Worm (Caenorhabditis elegans): Measurements from ENCODE around the gene F44D12.8.

The F44D12.8 gene

ce11 chrIV:10036966-10037365 lies 13.9 kb downstream of the F44D12.8 start, which contains the start of gene F44D12.10:
TSS of gene F44D12.10 (minus strand) at chrIV:10037066.
- TF ChIP-seq fos-1 (tag; optimal IDR thresholded peaks at IDR 0.05), result no peak
- TF ChIP-seq nhr-6 (tag; optimal IDR thresholded peaks at IDR 0.05), result no peak
- TF ChIP-seq dmd-4 (tag; optimal IDR thresholded peaks at IDR 0.05), result no peak
- TF ChIP-seq zag-1 (tag; optimal IDR thresholded peaks at IDR 0.05), result no peak
- no peak for TF ChIP-seq mdl-1 (tag; optimal IDR thresholded peaks at IDR 0.05)

- no peak for TF ChIP-seq gmeb-1 (tag; optimal IDR thresholded peaks at IDR 0.05)
- no peak for TF ChIP-seq nhr-25 (tag; optimal IDR thresholded peaks at IDR 0.05)
- no peak for TF ChIP-seq snpc-4 (tag; optimal IDR thresholded peaks at IDR 0.05)
- no peak for TF ChIP-seq sma-3 (GFP tag; optimal IDR thresholded peaks at IDR 0.05)
- TF ChIP-seq nhr-10 (tag; optimal IDR thresholded peaks at IDR 0.05), result no peak
- TF ChIP-seq mbf-1 (tag; optimal IDR thresholded peaks at IDR 0.05), result no peak
- no peak for TF ChIP-seq fos-1 (tag; optimal IDR thresholded peaks at IDR 0.05)
- TF ChIP-seq ztf-1 (GFP tag; conservative IDR thresholded peaks at IDR 0.05), result no peak
- TF ChIP-seq nhr-6 (tag; optimal IDR thresholded peaks at IDR 0.05), result no peak
- no peak for TF ChIP-seq mab-5 (tag; optimal IDR thresholded peaks at IDR 0.05)
- no peak for TF ChIP-seq mdl-1 (tag; optimal IDR thresholded peaks at IDR 0.05)
- no peak for TF ChIP-seq skn-1 (tag; optimal IDR thresholded peaks at IDR 0.05)
- no peak for TF ChIP-seq nhr-12 (tag; optimal IDR thresholded peaks at IDR 0.05)
- no peak for TF ChIP-seq zag-1 (tag; optimal IDR thresholded peaks at IDR 0.05)
Observed at ce11 chrIV:10040803-10041202, 17.7 kb downstream of the F44D12.8 start, which contains the start of gene dhs-31. TSS of gene dhs-31 (minus strand) at chrIV:10040903.

ce11 chrIV:10042881-10043280 lies 19.8 kb downstream of the F44D12.8 start, which contains the start of gene frk-1:
TSS of gene frk-1 (plus strand) at chrIV:10043181.
- TF ChIP-seq nhr-25 (tag; optimal IDR thresholded peaks at IDR 0.05) (no peak), peb-1 (tag; optimal IDR thresholded peaks at IDR 0.05) (no peak)

DNA sequence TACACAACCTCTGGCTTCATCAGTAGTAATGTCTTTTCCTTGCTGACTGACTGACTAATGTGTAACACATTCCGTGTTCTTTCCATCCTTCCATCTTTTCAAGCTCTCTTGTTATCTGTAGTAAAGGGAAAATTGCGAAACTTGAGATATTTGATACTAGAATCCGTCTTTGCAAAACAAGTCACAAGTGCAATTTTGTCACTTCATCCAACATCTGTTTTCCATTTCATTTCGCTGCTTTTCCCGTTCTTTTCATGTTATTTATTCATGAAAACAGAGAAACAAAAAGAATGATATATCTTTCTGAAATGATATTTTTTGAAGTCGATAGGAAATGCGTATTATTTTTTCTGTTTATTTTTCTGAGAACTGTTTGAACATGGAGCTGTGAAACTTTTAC lies 22.9 kb downstream of the F44D12.8 start:
- TF ChIP-seq sma-9 (GFP tag; optimal IDR thresholded peaks at IDR 0.05), result no peak
- no peak for TF ChIP-seq sma-9 (tag; optimal IDR thresholded peaks at IDR 0.05)
- peak; percentile 54 for TF ChIP-seq unc-55 (GFP tag; optimal IDR thresholded peaks at IDR 0.05)
- TF ChIP-seq egl-27 (tag; optimal IDR thresholded peaks at IDR 0.05), result no peak
- no peak for TF ChIP-seq ztf-1 (GFP tag; conservative IDR thresholded peaks at IDR 0.05)
- peak; percentile 10 for TF ChIP-seq nhr-129 (tag; optimal IDR thresholded peaks at IDR 0.05)

DNA sequence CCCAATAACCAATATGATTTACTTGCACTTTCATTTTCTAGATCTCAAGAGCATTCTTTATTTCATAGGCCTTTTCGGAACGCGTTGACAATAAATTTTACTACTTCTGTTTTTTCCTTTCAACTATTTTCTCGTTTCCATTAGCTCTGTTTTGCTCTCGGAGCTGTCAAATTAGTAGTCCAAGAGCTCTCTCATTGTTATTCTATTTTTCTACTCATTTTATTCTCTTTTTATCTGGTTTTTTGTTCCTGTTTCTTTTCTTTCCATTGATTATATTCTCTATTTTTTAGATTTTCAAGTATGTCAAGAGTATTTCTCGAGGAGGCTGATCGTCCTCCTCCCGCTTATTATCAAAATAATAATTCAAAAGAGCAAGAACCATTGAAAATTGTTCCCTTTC lies 24.0 kb downstream of the F44D12.8 start, which contains the start of gene T04B2.3:
T04B2.3 (plus strand) TSS at position 301 of the 400 bp plus-strand sequence.
- TF ChIP-seq egl-27 (tag; optimal IDR thresholded peaks at IDR 0.05) (no peak), nhr-6 (tag; optimal IDR thresholded peaks at IDR 0.05) (no peak), mdl-1 (tag; optimal IDR thresholded peaks at IDR 0.05) (no peak), sma-3 (GFP tag; optimal IDR thresholded peaks at IDR 0.05) (no peak)

DNA sequence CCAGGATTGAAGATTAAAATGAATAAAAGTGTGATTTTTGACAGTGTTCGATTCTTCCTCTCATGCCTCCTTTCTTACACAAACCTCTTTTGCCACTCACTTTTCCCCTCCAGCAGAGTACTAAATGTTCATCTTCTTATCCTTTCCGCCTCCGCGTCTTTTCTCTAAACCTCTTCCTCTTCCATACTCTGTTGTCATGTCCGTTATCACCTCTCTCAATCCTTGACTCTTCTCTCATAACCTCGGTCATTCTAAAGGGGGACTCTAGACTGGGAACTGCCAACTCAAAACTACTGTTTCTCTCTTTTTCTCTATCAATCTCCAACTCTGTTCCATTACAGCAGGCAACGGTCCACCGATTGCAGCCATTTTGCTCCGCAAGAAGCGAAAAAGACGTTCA lies 25.2 kb downstream of the F44D12.8 start:
- TF ChIP-seq nhr-10 (tag; optimal IDR thresholded peaks at IDR 0.05), result no peak
- TF ChIP-seq nhr-129 (tag; optimal IDR thresholded peaks at IDR 0.05), result peak; percentile 27

ce11 chrIV:10051088-10051487 lies 28.0 kb downstream of the F44D12.8 start, which contains the start of gene T04B2.8:
TSS of gene T04B2.8 (minus strand) at chrIV:10051188.
- no peak for TF ChIP-seq lin-13 (GFP tag; optimal IDR thresholded peaks at IDR 0.05)
- TF ChIP-seq gmeb-1 (tag; optimal IDR thresholded peaks at IDR 0.05), result no peak
- no peak for TF ChIP-seq lsy-2 (tag; optimal IDR thresholded peaks at IDR 0.05)
- TF ChIP-seq nhr-129 (tag; optimal IDR thresholded peaks at IDR 0.05), result no peak
- no peak for TF ChIP-seq Y55F3AM.14 (GFP tag; optimal IDR thresholded peaks at IDR 0.05)
- no peak for TF ChIP-seq lin-11 (tag; optimal IDR thresholded peaks at IDR 0.05)
- TF ChIP-seq egl-27 (tag; optimal IDR thresholded peaks at IDR 0.05), result no peak
- TF ChIP-seq C34F6.9 (tag; optimal IDR thresholded peaks at IDR 0.05), result no peak
- no peak for TF ChIP-seq sem-4 (tag; optimal IDR thresholded peaks at IDR 0.05)
- TF ChIP-seq alr-1 (tag; optimal IDR thresholded peaks at IDR 0.05), result no peak
- no peak for TF ChIP-seq nhr-23 (tag; optimal IDR thresholded peaks at IDR 0.05)
- TF ChIP-seq nhr-25 (tag; optimal IDR thresholded peaks at IDR 0.05), result no peak
- no peak for TF ChIP-seq skn-1 (tag; optimal IDR thresholded peaks at IDR 0.05)
- no peak for TF ChIP-seq ama-1 (optimal IDR thresholded peaks at IDR 0.05)
- TF ChIP-seq ztf-4 (tag; optimal IDR thresholded peaks at IDR 0.05), result no peak
- no peak for TF ChIP-seq F13H6.1 (tag; optimal IDR thresholded peaks at IDR 0.05)
- TF ChIP-seq unc-39 (tag; optimal IDR thresholded peaks at IDR 0.05), result no peak
- TF ChIP-seq elt-3 (tag; optimal IDR thresholded peaks at IDR 0.05), result no peak
- no peak for TF ChIP-seq elt-1 (tag; optimal IDR thresholded peaks at IDR 0.05)
